Worm (Caenorhabditis elegans): ENCODE measurements around the gene W05B10.6.

ce11 chrV:12667926-12668325 is 9.9 kb upstream of the W05B10.6 start, which contains the start of gene W05B10.4:
- TF ChIP-seq fos-1 (tag; optimal IDR thresholded peaks at IDR 0.05) (no peak), mml-1 (tag; optimal IDR thresholded peaks at IDR 0.05) (no peak), ceh-28 (tag; optimal IDR thresholded peaks at IDR 0.05) (no peak), jun-1 (tag; optimal IDR thresholded peaks at IDR 0.05) (no peak), snpc-4 (tag; optimal IDR thresholded peaks at IDR 0.05) (no peak), zag-1 (tag; optimal IDR thresholded peaks at IDR 0.05) (no peak), elt-1 (tag; optimal IDR thresholded peaks at IDR 0.05) (no peak), elt-3 (tag; optimal IDR thresholded peaks at IDR 0.05) (no peak)
